Worm (Caenorhabditis elegans): ENCODE measurements around the gene F35E8.9.
A peak's percentile ranks its signal among the peaks of the same experiment; 100 is the strongest.

F35E8.9 gene

ce11 chrV:15921102-15921501, 3.7 kb upstream of the F35E8.9 start, which contains the start of gene cdr-1:
Gene cdr-1, plus strand, starts transcription at chrV:15921309.
- TF ChIP-seq ztf-18 (tag; optimal IDR thresholded peaks at IDR 0.05) (no peak), Y53G8AR.9 (GFP tag; conservative IDR thresholded peaks at IDR 0.05) (no peak)

- TF ChIP-seq pbrm-1 (GFP tag; IDR thresholded peaks at IDR 0.05) (no peak), B0019.2 (GFP tag; conservative IDR thresholded peaks at IDR 0.05) (no peak), T26A5.8 (tag; optimal IDR thresholded peaks at IDR 0.05) (no peak), chd-7 (tag; optimal IDR thresholded peaks at IDR 0.05) (no peak), F49E8.2 (tag; optimal IDR thresholded peaks at IDR 0.05; ENCODE audit: insufficient read depth) (no peak), nhr-27 (tag; optimal IDR thresholded peaks at IDR 0.05) (no peak), rpc-1 (optimal IDR thresholded peaks at IDR 0.05) (no peak), rpc-1 (tag; optimal IDR thresholded peaks at IDR 0.05) (no peak)
These were observed 2.9 kb upstream of the F35E8.9 start, which contains the start of gene F35E8.10 for ce11 chrV:15920273-15920672. Gene F35E8.10, minus strand, starts transcription at chrV:15920373.

- TF ChIP-seq pha-4 (tag; optimal IDR thresholded peaks at IDR 0.05) (no peak), rcor-1 (GFP tag; IDR thresholded peaks at IDR 0.05) (no peak), snpc-1.3 (tag; optimal IDR thresholded peaks at IDR 0.05; ENCODE audit: insufficient read depth) (no peak), tbx-9 (tag; optimal IDR thresholded peaks at IDR 0.05; ENCODE audit: borderline replicate concordance) (no peak), Y79H2A.3 (GFP tag; conservative IDR thresholded peaks at IDR 0.05) (no peak), snpc-4 (GFP tag; optimal IDR thresholded peaks at IDR 0.05) (no peak), snpc-4 (tag; optimal IDR thresholded peaks at IDR 0.05) (no peak), ztf-3 (GFP tag; optimal IDR thresholded peaks at IDR 0.05) (no peak), ceh-100 (GFP tag; IDR thresholded peaks at IDR 0.05) (no peak), aptf-3 (GFP tag; IDR thresholded peaks at IDR 0.05) (no peak), let-526 (GFP tag; IDR thresholded peaks at IDR 0.05) (no peak), Y53F4B.3 (GFP tag; IDR thresholded peaks at IDR 0.05) (no peak), cebp-1 (GFP tag; IDR thresholded peaks at IDR 0.05) (peak; percentile 86), cebp-1 (tag; optimal IDR thresholded peaks at IDR 0.05) (peak; percentile 93), nhr-80 (tag; optimal IDR thresholded peaks at IDR 0.05) (peak; percentile 82), nfya-1 (tag; optimal IDR thresholded peaks at IDR 0.05; ENCODE audit: borderline replicate concordance, insufficient read depth) (no peak), hrde-1 (tag; optimal IDR thresholded peaks at IDR 0.05; ENCODE audit: borderline replicate concordance) (no peak), attf-6 (GFP tag; IDR thresholded peaks at IDR 0.05) (no peak), egl-18 (GFP tag; IDR thresholded peaks at IDR 0.05) (no peak)
These were observed 1.4 kb downstream of the F35E8.9 start, which contains the start of gene gst-38 for ce11 chrV:15915919-15916318. Gene gst-38, minus strand, starts transcription at chrV:15916070.

ce11 chrV:15915307-15915706, 2.1 kb downstream of the F35E8.9 start:
- TF ChIP-seq T07F8.4 (tag; optimal IDR thresholded peaks at IDR 0.05), result no peak
- no peak for TF ChIP-seq mel-28 (tag; optimal IDR thresholded peaks at IDR 0.05; ENCODE audit: borderline replicate concordance)
- TF ChIP-seq egl-18 (GFP tag; IDR thresholded peaks at IDR 0.05), result no peak

- TF ChIP-seq ceh-79 (tag; optimal IDR thresholded peaks at IDR 0.05) (no peak), F49E8.2 (tag; optimal IDR thresholded peaks at IDR 0.05; ENCODE audit: insufficient read depth) (no peak), ama-1 (optimal IDR thresholded peaks at IDR 0.05) (no peak), ama-1 (GFP tag; optimal IDR thresholded peaks at IDR 0.05) (no peak), zim-3 (tag; optimal IDR thresholded peaks at IDR 0.05) (no peak), zfh-2 (GFP tag; conservative IDR thresholded peaks at IDR 0.05) (peak; percentile 59), cebp-2 (GFP tag; IDR thresholded peaks at IDR 0.05) (0 out of 2 replicates have a peak, but pooled peaks have one; percentile 67)
These were observed 2.6 kb downstream of the F35E8.9 start for ce11 chrV:15914774-15915173.

Data from whole organism, young adult.